Worm (Caenorhabditis elegans): ENCODE results near the gene T04H1.5.

T04H1.5 gene

ce11 chrV:12234293-12235004, 16.7 kb upstream of the T04H1.5 start, which contains the start of gene myo-3:
Gene myo-3, minus strand, starts transcription at chrV:12234343.
- TF ChIP-seq lsy-2 (tag; optimal IDR thresholded peaks at IDR 0.05) (no peak), unc-62 (GFP tag; optimal IDR thresholded peaks at IDR 0.05) (no peak), unc-39 (tag; optimal IDR thresholded peaks at IDR 0.05) (no peak), F13H6.1 (tag; optimal IDR thresholded peaks at IDR 0.05) (peak; percentile 73), sma-9 (GFP tag; optimal IDR thresholded peaks at IDR 0.05) (peak; percentile 1), sma-9 (tag; optimal IDR thresholded peaks at IDR 0.05) (no peak), nhr-129 (tag; optimal IDR thresholded peaks at IDR 0.05) (peak; percentile 28)

ce11 chrV:12235502-12235901, 15.6 kb upstream of the T04H1.5 start:
- TF ChIP-seq sma-9 (GFP tag; optimal IDR thresholded peaks at IDR 0.05), result peak; percentile 57
- no peak for TF ChIP-seq sma-9 (tag; optimal IDR thresholded peaks at IDR 0.05)
- TF ChIP-seq lsy-2 (tag; optimal IDR thresholded peaks at IDR 0.05), result peak in 1 of 2 experiments; percentile 25
- TF ChIP-seq nhr-77 (tag; optimal IDR thresholded peaks at IDR 0.05), result no peak
- no peak for TF ChIP-seq lin-11 (tag; optimal IDR thresholded peaks at IDR 0.05)
- peak; percentile 35 for TF ChIP-seq nhr-129 (tag; optimal IDR thresholded peaks at IDR 0.05)
- TF ChIP-seq C34F6.9 (tag; optimal IDR thresholded peaks at IDR 0.05), result peak; percentile 32
- peak; percentile 28 for TF ChIP-seq F13H6.1 (tag; optimal IDR thresholded peaks at IDR 0.05)

- TF ChIP-seq sem-4 (tag; optimal IDR thresholded peaks at IDR 0.05), result no peak
- TF ChIP-seq peb-1 (tag; optimal IDR thresholded peaks at IDR 0.05), result no peak
- no peak for TF ChIP-seq mab-5 (tag; optimal IDR thresholded peaks at IDR 0.05)
- no peak for TF ChIP-seq elt-3 (tag; optimal IDR thresholded peaks at IDR 0.05)
Measured at ce11 chrV:12241126-12241525, 10.0 kb upstream of the T04H1.5 start, which contains the start of gene ttr-22. Gene ttr-22, plus strand, starts transcription at chrV:12241426.

ce11 chrV:12244980-12245742, 6.0 kb upstream of the T04H1.5 start, which contains the start of the genes T04H1.13, slfl-5 and rad-50:
Gene T04H1.13, minus strand, starts transcription at chrV:12245030.
Gene slfl-5, minus strand, starts transcription at chrV:12245044.
Gene rad-50, plus strand, starts transcription at chrV:12245646.
- TF ChIP-seq ceh-82 (tag; optimal IDR thresholded peaks at IDR 0.05) (no peak), skn-1 (tag; optimal IDR thresholded peaks at IDR 0.05) (no peak), snpc-4 (tag; optimal IDR thresholded peaks at IDR 0.05) (no peak), nhr-129 (tag; optimal IDR thresholded peaks at IDR 0.05) (peak; percentile 32), sma-9 (GFP tag; optimal IDR thresholded peaks at IDR 0.05) (peak; percentile 17), sma-9 (tag; optimal IDR thresholded peaks at IDR 0.05) (no peak), F13H6.1 (tag; optimal IDR thresholded peaks at IDR 0.05) (peak; percentile 33)

- TF ChIP-seq nhr-129 (tag; optimal IDR thresholded peaks at IDR 0.05) (peak; percentile 48), ceh-16 (tag; optimal IDR thresholded peaks at IDR 0.05) (no peak), lin-39 (tag; optimal IDR thresholded peaks at IDR 0.05) (no peak), lsy-2 (tag; optimal IDR thresholded peaks at IDR 0.05) (no peak), gmeb-1 (tag; optimal IDR thresholded peaks at IDR 0.05) (peak; percentile 13), fos-1 (tag; optimal IDR thresholded peaks at IDR 0.05) (no peak), nhr-12 (tag; optimal IDR thresholded peaks at IDR 0.05) (no peak), nhr-237 (tag; optimal IDR thresholded peaks at IDR 0.05) (no peak), unc-62 (GFP tag; optimal IDR thresholded peaks at IDR 0.05) (no peak), Y55F3AM.14 (GFP tag; optimal IDR thresholded peaks at IDR 0.05) (no peak), sem-4 (tag; optimal IDR thresholded peaks at IDR 0.05) (no peak), nhr-21 (tag; optimal IDR thresholded peaks at IDR 0.05) (no peak), unc-55 (GFP tag; optimal IDR thresholded peaks at IDR 0.05) (no peak), snpc-4 (tag; optimal IDR thresholded peaks at IDR 0.05) (no peak), ceh-82 (tag; optimal IDR thresholded peaks at IDR 0.05) (no peak), C34F6.9 (tag; optimal IDR thresholded peaks at IDR 0.05) (peak; percentile 34), ztf-1 (GFP tag; conservative IDR thresholded peaks at IDR 0.05) (no peak), mdl-1 (tag; optimal IDR thresholded peaks at IDR 0.05) (no peak), unc-39 (tag; optimal IDR thresholded peaks at IDR 0.05) (no peak), ztf-11 (tag; optimal IDR thresholded peaks at IDR 0.05) (no peak), lin-11 (tag; optimal IDR thresholded peaks at IDR 0.05) (no peak)
Measured at ce11 chrV:12245777-12246452, 5.2 kb upstream of the T04H1.5 start.

Data from whole organism, L2 larva.